Worm (Caenorhabditis elegans) whole organism, L4/young adult: ENCODE measurements around the gene alg-4.

ENCODE experiments used
- W03F9.2 ChIP-seq: fragments of 150-350 bp; optimal IDR thresholded peaks from 2 replicates; lab custom pipeline; 2014; ENCODE audit warnings: missing biosample characterization, missing genetic modification characterization
- dao-5 ChIP-seq: sonication (generic microtip); optimal IDR thresholded peaks from 2 replicates; lab custom pipeline; 2016; ENCODE audit warnings: missing genotype, missing genetic modification characterization, moderate library complexity, missing compliant biosample characterization
- him-1 ChIP-seq: sonication (generic microtip); optimal IDR thresholded peaks from 2 replicates; lab custom pipeline; 2016; ENCODE audit warnings: missing genotype, missing genetic modification reagents, missing genetic modification characterization, missing compliant biosample characterization

DNA sequence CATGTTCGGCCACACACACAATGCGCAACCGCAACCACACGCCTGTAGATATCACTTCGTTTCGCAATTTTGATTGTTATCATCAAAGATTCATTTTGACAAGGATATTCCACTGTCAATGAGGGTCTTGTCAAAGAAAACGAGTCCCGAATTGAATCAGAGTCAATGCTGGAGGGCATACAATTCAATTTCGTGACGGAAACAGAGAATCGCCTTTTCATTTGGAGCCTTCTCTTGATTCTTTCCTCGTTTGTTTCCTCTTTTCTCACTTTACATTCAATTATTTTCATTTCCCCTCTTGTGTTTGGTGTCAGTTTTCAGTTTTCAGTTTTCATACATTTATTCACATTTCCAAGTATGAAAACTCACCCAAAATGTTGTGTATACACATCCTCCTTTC lies 23.9 kb downstream of the alg-4 start:
- TF ChIP-seq W03F9.2 (tag; lab: Kevin White, UChicago) (no peak), dao-5 (no peak), him-1 (tag; lab: Kevin White, UChicago) (no peak)
